Fruit fly (Drosophila melanogaster) whole organism, embryonic: ENCODE measurements around the gene Tep2.

Experiments used
- CG10654 ChIP-seq: fragments of 200-800 bp; sonication (Bioruptor generic); optimal IDR thresholded peaks from 2 replicates; lab custom pipeline; 2016; ENCODE audit warnings: missing biosample characterization, missing genetic modification characterization
- CG11085 ChIP-seq: fragments of 200-800 bp; sonication (Bioruptor generic); IDR thresholded peaks from 2 replicates; pipeline ENCODE4 v1.3.6; 2022; ENCODE audit warnings: missing biosample characterization, missing genetic modification characterization
- CG11093 ChIP-seq: fragments of 200-800 bp; sonication (Bioruptor generic); IDR thresholded peaks from 3 replicates; pipeline ENCODE4 v1.3.6; 2022; ENCODE audit warnings: missing biosample characterization, missing genetic modification characterization
- CG11247 ChIP-seq: fragments of 200-800 bp; sonication (Bioruptor generic); IDR thresholded peaks from 2 replicates; pipeline ENCODE4 v1.3.6; 2022; ENCODE audit warnings: missing biosample characterization, missing genetic modification characterization
- CG11456 ChIP-seq: fragments of 200-800 bp; sonication (Bioruptor generic); IDR thresholded peaks from 3 replicates; pipeline ENCODE4 v1.3.6; 2022; ENCODE audit warnings: missing biosample characterization, missing genetic modification characterization
- CG12769 ChIP-seq: fragments of 200-800 bp; sonication (Bioruptor generic); optimal IDR thresholded peaks from 2 replicates; lab custom pipeline; 2019; ENCODE audit warnings: missing biosample characterization, mild to moderate bottlenecking, missing genetic modification characterization, moderate library complexity
- CG1603 ChIP-seq: fragments of 200-800 bp; sonication (Bioruptor generic); optimal IDR thresholded peaks from 2 replicates; lab custom pipeline; 2019; ENCODE audit warnings: missing biosample characterization, mild to moderate bottlenecking, missing genetic modification characterization, moderate library complexity
- CG1647 ChIP-seq: fragments of 200-800 bp; sonication (Bioruptor generic); optimal IDR thresholded peaks from 3 replicates; lab custom pipeline; 2016; ENCODE audit warnings: missing biosample characterization, missing genetic modification characterization
- CG17802 ChIP-seq: fragments of 200-800 bp; sonication (Bioruptor generic); optimal IDR thresholded peaks from 2 replicates; lab custom pipeline; 2018; ENCODE audit warnings: missing biosample characterization, mild to moderate bottlenecking, missing genetic modification characterization, moderate library complexity
- CG18619 ChIP-seq: fragments of 200-800 bp; sonication (Bioruptor generic); optimal IDR thresholded peaks from 3 replicates; lab custom pipeline; 2017; ENCODE audit warnings: missing biosample characterization, mild to moderate bottlenecking, missing genetic modification characterization
- CG31388 ChIP-seq: fragments of 200-800 bp; sonication (Bioruptor generic); optimal IDR thresholded peaks from 2 replicates; lab custom pipeline; 2016; ENCODE audit warnings: missing biosample characterization, missing genetic modification characterization
- CG32532 ChIP-seq: fragments of 200-800 bp; sonication (Bioruptor generic); IDR thresholded peaks from 2 replicates; pipeline ENCODE4 v1.3.6; 2022; ENCODE audit warnings: missing biosample characterization, missing genetic modification characterization
- CG34224 ChIP-seq: fragments of 200-800 bp; sonication (Bioruptor generic); IDR thresholded peaks from 3 replicates; pipeline ENCODE4 v1.3.6; 2022; ENCODE audit warnings: missing biosample characterization, missing genetic modification characterization; ENCODE audit not compliant: partially characterized antibody
- CG6175 ChIP-seq: fragments of 200-800 bp; sonication (Bioruptor generic); IDR thresholded peaks from 3 replicates; pipeline ENCODE4 v1.3.6; 2022; ENCODE audit warnings: missing biosample characterization, missing genetic modification characterization
- CG6765 ChIP-seq: fragments of 200-800 bp; sonication (Bioruptor generic); optimal IDR thresholded peaks from 3 replicates; lab custom pipeline; 2017; ENCODE audit warnings: missing biosample characterization, mild to moderate bottlenecking, missing genetic modification characterization
- CG7987 ChIP-seq: fragments of 200-800 bp; sonication (Bioruptor generic); optimal IDR thresholded peaks from 2 replicates; lab custom pipeline; 2018; ENCODE audit warnings: missing biosample characterization, mild to moderate bottlenecking, missing genetic modification characterization, moderate library complexity
- CG8359 ChIP-seq: fragments of 200-800 bp; sonication (Bioruptor generic); optimal IDR thresholded peaks from 2 replicates; lab custom pipeline; 2017; ENCODE audit warnings: missing biosample characterization, mild to moderate bottlenecking, missing genetic modification characterization, borderline replicate concordance
- CG9932 ChIP-seq: fragments of 200-800 bp; sonication (Bioruptor generic); IDR thresholded peaks from 2 replicates; pipeline ENCODE4 v1.3.6; 2022; ENCODE audit warnings: missing biosample characterization, missing genetic modification characterization
- Deaf1 ChIP-seq: fragments of 200-800 bp; optimal IDR thresholded peaks from 3 replicates; lab custom pipeline; 2019; ENCODE audit warnings: missing biosample characterization, mild to moderate bottlenecking, missing genetic modification characterization, moderate library complexity
- Jarid2 ChIP-seq: fragments of 200-800 bp; sonication (Bioruptor generic); optimal IDR thresholded peaks from 3 replicates; lab custom pipeline; 2017; ENCODE audit warnings: mild to moderate bottlenecking, missing biosample characterization, missing genetic modification reagents, missing genetic modification characterization
- Neu2 ChIP-seq: fragments of 200-800 bp; sonication (Bioruptor generic); optimal IDR thresholded peaks from 3 replicates; lab custom pipeline; 2016; ENCODE audit warnings: missing biosample characterization, missing genetic modification characterization, borderline replicate concordance
- Stat92E ChIP-seq, 3 experiments: fragments of >200 bp in 2 of 3; fragments of 200-800 bp in 1 of 3; sonication (Bioruptor generic) in 1 of 3; optimal IDR thresholded peaks; 2 replicates each; lab custom pipeline; 2017 to 2019; ENCODE audit warnings: missing biosample characterization in 3 of 3, missing genetic modification characterization in 3 of 3, mild to moderate bottlenecking in 1 of 3, moderate library complexity in 1 of 3
- Trl ChIP-seq, 3 experiments: fragments of >200 bp in 2 of 3; fragments of 200-800 bp in 1 of 3; sonication (Bioruptor generic) in 1 of 3; optimal IDR thresholded peaks; 2 replicates in 1 of 3; 3 replicates in 2 of 3; lab custom pipeline; 2016 to 2017; ENCODE audit warnings: missing biosample characterization in 1 of 3, missing genetic modification characterization in 1 of 3
- YL-1 ChIP-seq: fragments of 200-800 bp; sonication (Bioruptor generic); optimal IDR thresholded peaks from 3 replicates; lab custom pipeline; 2017; ENCODE audit warnings: missing biosample characterization, mild to moderate bottlenecking, missing genetic modification characterization
- bbx ChIP-seq: fragments of 200-800 bp; sonication (Bioruptor generic); IDR thresholded peaks from 2 replicates; pipeline ENCODE4 v1.3.6; 2022; ENCODE audit warnings: missing biosample characterization, missing genetic modification characterization; ENCODE audit not compliant: partially characterized antibody
- br ChIP-seq: fragments of >200 bp; optimal IDR thresholded peaks from 2 replicates; lab custom pipeline; 2017
- ci ChIP-seq: fragments of 200-800 bp; sonication (Bioruptor generic); IDR thresholded peaks from 3 replicates; pipeline ENCODE4 v1.3.6; 2022; ENCODE audit warnings: missing biosample characterization, missing genetic modification characterization
- crol ChIP-seq: fragments of 200-800 bp; sonication (Bioruptor generic); IDR thresholded peaks from 2 replicates; pipeline ENCODE4 v1.3.6; 2022; ENCODE audit warnings: missing biosample characterization, missing genetic modification characterization
- dmrt11E ChIP-seq: fragments of 200-800 bp; sonication (Bioruptor generic); optimal IDR thresholded peaks from 3 replicates; lab custom pipeline; 2018; ENCODE audit warnings: missing biosample characterization, mild to moderate bottlenecking, missing genetic modification characterization, moderate library complexity
- grn ChIP-seq: fragments of 200-800 bp; sonication (Bioruptor generic); optimal IDR thresholded peaks from 3 replicates; lab custom pipeline; 2017; ENCODE audit warnings: missing biosample characterization, missing genetic modification characterization
- hb ChIP-seq: fragments of 200-800 bp; sonication (Bioruptor generic); IDR thresholded peaks from 3 replicates; pipeline ENCODE4 v1.3.6; 2022; ENCODE audit warnings: missing biosample characterization, missing genetic modification characterization; ENCODE audit not compliant: partially characterized antibody
- inv ChIP-seq: fragments of 200-800 bp; sonication (Bioruptor generic); IDR thresholded peaks from 2 replicates; pipeline ENCODE4 v1.3.6; 2022; ENCODE audit warnings: missing biosample characterization, missing genetic modification characterization; ENCODE audit not compliant: partially characterized antibody
- pzg ChIP-seq: fragments of 200-800 bp; sonication (Bioruptor generic); optimal IDR thresholded peaks from 3 replicates; lab custom pipeline; 2018; ENCODE audit warnings: missing biosample characterization, mild to moderate bottlenecking, missing genetic modification characterization, moderate library complexity
- rib ChIP-seq: fragments of 200-800 bp; sonication (Bioruptor generic); IDR thresholded peaks from 2 replicates; pipeline ENCODE4 v1.3.6; 2022; ENCODE audit warnings: missing biosample characterization, missing genetic modification characterization
- sd ChIP-seq: fragments of 200-800 bp; sonication (Bioruptor generic); optimal IDR thresholded peaks from 3 replicates; lab custom pipeline; 2018; ENCODE audit warnings: missing biosample characterization, mild to moderate bottlenecking, missing genetic modification characterization, moderate library complexity
- sug ChIP-seq: fragments of 200-800 bp; optimal IDR thresholded peaks from 2 replicates; lab custom pipeline; 2019; ENCODE audit warnings: missing biosample characterization, mild to moderate bottlenecking, missing genetic modification characterization, moderate library complexity

The Tep2 gene

dm6 chr2L:7701417-7701816 lies at the start of gene Tep2:
Gene Tep2, minus strand, starts transcription at chr2L:7701601.
- peak; percentile 83 for TF ChIP-seq Jarid2
- TF ChIP-seq CG10654 (GFP tag; lab: Kevin White, UChicago): no peak
- TF ChIP-seq CG18619 (GFP tag; lab: Kevin White, UChicago): no peak
- peak; percentile 42 for TF ChIP-seq CG12769 (tag; lab: Kevin White, UChicago)
- no peak for TF ChIP-seq CG31388 (GFP tag; lab: Kevin White, UChicago)
- TF ChIP-seq grn (GFP tag; lab: Kevin White, UChicago): peak; percentile 47
- TF ChIP-seq CG7987 (GFP tag; lab: Kevin White, UChicago): no peak
- no peak for TF ChIP-seq YL-1 (GFP tag; lab: Kevin White, UChicago)
- TF ChIP-seq hb (GFP tag; lab: Robert Waterston, UW): no peak
- TF ChIP-seq Stat92E (GFP tag; optimal IDR thresholded peaks at IDR 0.05; lab: Kevin White, UChicago): peak in 1 of 3 experiments; percentile 34
- TF ChIP-seq ci: peak; percentile 56; the same call in 2 of the 3 replicates
- TF ChIP-seq Trl (optimal IDR thresholded peaks at IDR 0.05; lab: Kevin White, UChicago): peak; percentile 58 to 69
- TF ChIP-seq Trl (GFP tag; optimal IDR thresholded peaks at IDR 0.05; lab: Kevin White, UChicago): no peak
- TF ChIP-seq rib (GFP tag; lab: Robert Waterston, UW): 0 out of 2 replicates have a peak, but pooled peaks have one; percentile 25
- TF ChIP-seq sug (tag; lab: Kevin White, UChicago): no peak
- TF ChIP-seq pzg (GFP tag; lab: Kevin White, UChicago): no peak
- TF ChIP-seq CG9932 (GFP tag; lab: Robert Waterston, UW): no peak
- 0 out of 3 replicates have a peak, but pooled peaks have one; percentile 11 for TF ChIP-seq CG34224
- no peak for TF ChIP-seq inv (GFP tag; lab: Robert Waterston, UW)
- no peak for TF ChIP-seq CG11085
- peak; percentile 87 for TF ChIP-seq sd (tag; lab: Kevin White, UChicago)
- TF ChIP-seq CG8359 (GFP tag; lab: Kevin White, UChicago): peak; percentile 23
- peak; percentile 38; the same call in 1 of the 2 replicates for TF ChIP-seq bbx (GFP tag; lab: Robert Waterston, UW)
- no peak for TF ChIP-seq CG32532
- no peak for TF ChIP-seq CG1603 (tag; lab: Kevin White, UChicago)
- no peak for TF ChIP-seq Deaf1
- TF ChIP-seq br: no peak

dm6 chr2L:7750631-7751161 lies 49.3 kb upstream of the Tep2 start:
- peak; percentile 35; the same call in 1 of the 3 replicates for TF ChIP-seq CG6175 (GFP tag; lab: Robert Waterston, UW)
- no peak for TF ChIP-seq CG6765 (GFP tag; lab: Kevin White, UChicago)
- 0 out of 2 replicates have a peak, but pooled peaks have one; percentile 23 for TF ChIP-seq crol (GFP tag; lab: Robert Waterston, UW)
- no peak for TF ChIP-seq CG17802
- 0 out of 2 replicates have a peak, but pooled peaks have one; percentile 16 for TF ChIP-seq CG11247 (GFP tag; lab: Robert Waterston, UW)
- no peak for TF ChIP-seq CG1647
- 0 out of 3 replicates have a peak, but pooled peaks have one; percentile 6 for TF ChIP-seq CG11456

- TF ChIP-seq Neu2 (GFP tag; lab: Kevin White, UChicago) (no peak), CG11093 (no peak), dmrt11E (tag; lab: Kevin White, UChicago) (no peak)
Observed at dm6 chr2L:7746975-7747374, 45.6 kb upstream of the Tep2 start, which contains the start of gene ATPsynGL. Gene ATPsynGL, plus strand, starts transcription at chr2L:7747275.
